Worm (Caenorhabditis elegans) whole organism, L3 larva: ENCODE results near the gene col-97.

ENCODE experiments used
- R02D3.7 ChIP-seq: fragments of 150-350 bp; optimal IDR thresholded peaks from 2 replicates; lab custom pipeline; 2014; ENCODE audit warnings: missing biosample characterization, missing genetic modification characterization
- ZK546.5 ChIP-seq: sonication (generic microtip); optimal IDR thresholded peaks from 2 replicates; lab custom pipeline; 2017; ENCODE audit warnings: missing biosample characterization, missing genetic modification characterization
- aly-2 ChIP-seq: fragments of 150-350 bp; optimal IDR thresholded peaks from 2 replicates; lab custom pipeline; 2014; ENCODE audit warnings: missing biosample characterization, missing genetic modification characterization
- ama-1 ChIP-seq: fragments of 150-350 bp; optimal IDR thresholded peaks from 2 replicates; lab custom pipeline; 2018
- ceh-16 ChIP-seq: sonication (generic microtip); optimal IDR thresholded peaks from 2 replicates; lab custom pipeline; 2017; ENCODE audit warnings: missing biosample characterization, missing genetic modification characterization
- ceh-28 ChIP-seq: fragments of 150-350 bp; optimal IDR thresholded peaks from 2 replicates; lab custom pipeline; 2014; ENCODE audit warnings: missing biosample characterization, missing genetic modification reagents, missing genetic modification characterization
- ceh-82 ChIP-seq: fragments of 150-350 bp; optimal IDR thresholded peaks from 2 replicates; lab custom pipeline; 2014; ENCODE audit warnings: missing biosample characterization, missing genetic modification characterization
- ceh-9 ChIP-seq: sonication (generic microtip); optimal IDR thresholded peaks from 2 replicates; lab custom pipeline; 2018; ENCODE audit warnings: missing biosample characterization, missing genetic modification characterization
- daf-12 ChIP-seq: fragments of 150-350 bp; optimal IDR thresholded peaks from 2 replicates; lab custom pipeline; 2014; ENCODE audit warnings: missing biosample characterization, missing genetic modification reagents, missing genetic modification characterization
- egl-27 ChIP-seq: sonication (generic microtip); optimal IDR thresholded peaks from 4 replicates; lab custom pipeline; 2017; ENCODE audit warnings: missing biosample characterization, missing genetic modification reagents, missing genetic modification characterization
- egl-5 ChIP-seq: fragments of 150-350 bp; optimal IDR thresholded peaks from 2 replicates; lab custom pipeline; 2017; ENCODE audit warnings: missing biosample characterization, missing genetic modification reagents, missing genetic modification characterization, inconsistent platforms
- elt-1 ChIP-seq: fragments of 150-350 bp; optimal IDR thresholded peaks from 2 replicates; lab custom pipeline; 2014; ENCODE audit warnings: missing biosample characterization, missing genetic modification characterization
- elt-2 ChIP-seq: sonication (generic microtip); optimal IDR thresholded peaks from 2 replicates; lab custom pipeline; 2016; ENCODE audit warnings: missing genetic modification reagents, mild to moderate bottlenecking, missing genetic modification characterization, missing compliant biosample characterization
- elt-3 ChIP-seq, 3 experiments: fragments of 150-350 bp in 1 of 3; sonication (generic microtip) in 2 of 3; optimal IDR thresholded peaks; 2 replicates in 2 of 3; 4 replicates in 1 of 3; lab custom pipeline; 2014 to 2017; ENCODE audit warnings: missing biosample characterization in 3 of 3, missing genetic modification characterization in 3 of 3
- eor-1 ChIP-seq, 2 experiments: fragments of 150-350 bp; optimal IDR thresholded peaks; 2 replicates each; lab custom pipeline; 2014 to 2018; ENCODE audit warnings: missing biosample characterization in 2 of 2, missing genetic modification characterization in 2 of 2
- fkh-10 ChIP-seq: sonication (generic microtip); optimal IDR thresholded peaks from 2 replicates; lab custom pipeline; 2017; ENCODE audit warnings: missing biosample characterization, missing genetic modification reagents, missing genetic modification characterization
- fkh-2 ChIP-seq: fragments of 150-350 bp; optimal IDR thresholded peaks from 2 replicates; lab custom pipeline; 2014; ENCODE audit warnings: missing biosample characterization, missing genetic modification reagents, missing genetic modification characterization
- fos-1 ChIP-seq: fragments of 150-350 bp; optimal IDR thresholded peaks from 2 replicates; lab custom pipeline; 2014; ENCODE audit warnings: missing biosample characterization, missing genetic modification characterization
- hmg-11 ChIP-seq: sonication (generic microtip); optimal IDR thresholded peaks from 2 replicates; lab custom pipeline; 2016; ENCODE audit warnings: missing genetic modification characterization, missing compliant biosample characterization
- jun-1 ChIP-seq: fragments of 150-350 bp; optimal IDR thresholded peaks from 2 replicates; lab custom pipeline; 2014; ENCODE audit warnings: missing biosample characterization, missing genetic modification reagents, missing genetic modification characterization
- lin-15B ChIP-seq: fragments of 150-350 bp; optimal IDR thresholded peaks from 2 replicates; lab custom pipeline; 2014; ENCODE audit warnings: missing biosample characterization, missing genetic modification characterization
- lin-39 ChIP-seq: fragments of 150-350 bp; optimal IDR thresholded peaks from 2 replicates; lab custom pipeline; 2018; ENCODE audit warnings: missing biosample characterization, missing genetic modification reagents, missing genetic modification characterization
- lsy-12 ChIP-seq: sonication (generic microtip); optimal IDR thresholded peaks from 2 replicates; lab custom pipeline; 2016; ENCODE audit warnings: mild to moderate bottlenecking, missing genetic modification characterization, missing compliant biosample characterization
- mdl-1 ChIP-seq: fragments of 150-350 bp; optimal IDR thresholded peaks from 2 replicates; lab custom pipeline; 2014; ENCODE audit warnings: missing biosample characterization, missing genetic modification characterization
- mml-1 ChIP-seq: fragments of 150-350 bp; sonication (generic microtip); optimal IDR thresholded peaks from 3 replicates; lab custom pipeline; 2014; ENCODE audit warnings: missing biosample characterization, missing genetic modification characterization
- nfya-1 ChIP-seq: sonication (generic microtip); optimal IDR thresholded peaks from 2 replicates; lab custom pipeline; 2017; ENCODE audit warnings: missing genetic modification characterization, mild to moderate bottlenecking, missing compliant biosample characterization, antibody characterized with exemption, moderate library complexity; ENCODE audit not compliant: insufficient read depth
- nhr-11 ChIP-seq: fragments of 150-350 bp; optimal IDR thresholded peaks from 2 replicates; lab custom pipeline; 2014; ENCODE audit warnings: missing biosample characterization, missing genetic modification characterization
- nhr-12 ChIP-seq: fragments of 150-350 bp; optimal IDR thresholded peaks from 2 replicates; lab custom pipeline; 2014; ENCODE audit warnings: missing biosample characterization, missing genetic modification characterization
- nhr-23 ChIP-seq: fragments of 150-350 bp; optimal IDR thresholded peaks from 2 replicates; lab custom pipeline; 2014; ENCODE audit warnings: missing biosample characterization, missing genetic modification reagents, missing genetic modification characterization
- nhr-237 ChIP-seq: fragments of 150-350 bp; optimal IDR thresholded peaks from 2 replicates; lab custom pipeline; 2014; ENCODE audit warnings: missing biosample characterization, missing genetic modification characterization
- nhr-25 ChIP-seq: sonication (generic microtip); optimal IDR thresholded peaks from 2 replicates; lab custom pipeline; 2017; ENCODE audit warnings: missing biosample characterization, missing genetic modification characterization
- nhr-28 ChIP-seq: fragments of 150-350 bp; optimal IDR thresholded peaks from 2 replicates; lab custom pipeline; 2014; ENCODE audit warnings: missing biosample characterization, missing genetic modification characterization
- nhr-43 ChIP-seq: sonication (generic microtip); optimal IDR thresholded peaks from 2 replicates; lab custom pipeline; 2016; ENCODE audit warnings: mild to moderate bottlenecking, missing genetic modification characterization, missing compliant biosample characterization; ENCODE audit not compliant: poor library complexity, severe bottlenecking
- nhr-67 ChIP-seq: fragments of 150-350 bp; optimal IDR thresholded peaks from 2 replicates; lab custom pipeline; 2014; ENCODE audit warnings: missing biosample characterization, missing genetic modification characterization
- nhr-76 ChIP-seq: fragments of 150-350 bp; sonication (generic microtip); optimal IDR thresholded peaks from 5 replicates; lab custom pipeline; 2014; ENCODE audit warnings: missing biosample characterization, missing genetic modification characterization
- nhr-77 ChIP-seq: fragments of 150-350 bp; optimal IDR thresholded peaks from 2 replicates; lab custom pipeline; 2014; ENCODE audit warnings: missing biosample characterization, missing genetic modification characterization
- pha-4 ChIP-seq: fragments of 150-350 bp; optimal IDR thresholded peaks from 2 replicates; lab custom pipeline; 2014; ENCODE audit warnings: missing biosample characterization, missing genetic modification reagents, missing genetic modification characterization
- pqm-1 ChIP-seq: fragments of 150-350 bp; optimal IDR thresholded peaks from 2 replicates; lab custom pipeline; 2017; ENCODE audit warnings: missing biosample characterization, missing genetic modification characterization, inconsistent platforms
- sea-2 ChIP-seq: fragments of 150-350 bp; sonication (generic microtip); optimal IDR thresholded peaks from 4 replicates; lab custom pipeline; 2014; ENCODE audit warnings: missing biosample characterization, missing genetic modification reagents, missing genetic modification characterization
- skn-1 ChIP-seq: fragments of 150-350 bp; optimal IDR thresholded peaks from 2 replicates; lab custom pipeline; 2014; ENCODE audit warnings: missing biosample characterization, missing genetic modification characterization
- snpc-4 ChIP-seq: fragments of 150-350 bp; optimal IDR thresholded peaks from 2 replicates; lab custom pipeline; 2014; ENCODE audit warnings: missing biosample characterization, missing genetic modification characterization
- tbx-2 ChIP-seq: sonication (generic microtip); optimal IDR thresholded peaks from 2 replicates; lab custom pipeline; 2016; ENCODE audit warnings: mild to moderate bottlenecking, missing genetic modification characterization, missing compliant biosample characterization
- unc-39 ChIP-seq: sonication (generic microtip); optimal IDR thresholded peaks from 4 replicates; lab custom pipeline; 2017; ENCODE audit warnings: missing biosample characterization, missing genetic modification characterization
- unc-62 ChIP-seq: fragments of 150-350 bp; sonication (generic microtip); optimal IDR thresholded peaks from 4 replicates; lab custom pipeline; 2014; ENCODE audit warnings: missing biosample characterization, missing genetic modification reagents, missing genetic modification characterization
- zag-1 ChIP-seq: fragments of 150-350 bp; optimal IDR thresholded peaks from 2 replicates; lab custom pipeline; 2014; ENCODE audit warnings: missing biosample characterization, missing genetic modification characterization
- ztf-11 ChIP-seq: fragments of 150-350 bp; optimal IDR thresholded peaks from 2 replicates; lab custom pipeline; 2014; ENCODE audit warnings: missing biosample characterization, missing genetic modification characterization
- ztf-4 ChIP-seq: fragments of 150-350 bp; optimal IDR thresholded peaks from 2 replicates; lab custom pipeline; 2014; ENCODE audit warnings: missing biosample characterization, missing genetic modification characterization

Gene col-97

ce11 chrIII:13004316-13004715, 10.8 kb upstream of the col-97 start:
- TF ChIP-seq hmg-11 (tag; lab: Kevin White, UChicago) (no peak), elt-2 (tag; lab: Kevin White, UChicago) (no peak), fkh-10 (GFP tag; lab: Kevin White, UChicago) (no peak)

ce11 chrIII:13002098-13002497, 8.6 kb upstream of the col-97 start, which contains the start of gene ZK1010.10:
Gene ZK1010.10, plus strand, starts transcription at chrIII:13002383.
- TF ChIP-seq lin-15B, result peak; percentile 39
- TF ChIP-seq lin-39 (tag; lab: Kevin White, UChicago), result peak; percentile 57
- TF ChIP-seq pqm-1 (tag; lab: Kevin White, UChicago), result peak; percentile 27
- TF ChIP-seq R02D3.7 (tag; lab: Kevin White, UChicago), result no peak
- no peak for TF ChIP-seq daf-12 (tag; lab: Kevin White, UChicago)
- no peak for TF ChIP-seq ztf-4 (tag; lab: Kevin White, UChicago)
- TF ChIP-seq egl-5 (tag; lab: Kevin White, UChicago), result peak; percentile 30
- TF ChIP-seq mml-1, result no peak
- TF ChIP-seq elt-2 (tag; lab: Kevin White, UChicago), result no peak
- TF ChIP-seq fkh-2, result no peak
- TF ChIP-seq aly-2, result no peak
- TF ChIP-seq unc-39 (tag; lab: Kevin White, UChicago), result no peak
- TF ChIP-seq elt-1 (tag; lab: Kevin White, UChicago), result no peak
- TF ChIP-seq lsy-12, result no peak
- TF ChIP-seq nhr-25, result peak; percentile 16
- TF ChIP-seq ceh-82, result no peak
- no peak for TF ChIP-seq nhr-12 (tag; lab: Kevin White, UChicago)
- no peak for TF ChIP-seq eor-1 (tag; optimal IDR thresholded peaks at IDR 0.05; lab: Kevin White, UChicago)
- no peak for TF ChIP-seq sea-2 (GFP tag; lab: Kevin White, UChicago)
- TF ChIP-seq jun-1 (tag; lab: Kevin White, UChicago), result peak; percentile 7
- no peak for TF ChIP-seq mdl-1 (tag; lab: Kevin White, UChicago)
- no peak for TF ChIP-seq nhr-77 (tag; lab: Kevin White, UChicago)
- no peak for TF ChIP-seq nhr-237 (tag; lab: Kevin White, UChicago)
- no peak for TF ChIP-seq snpc-4 (tag; lab: Kevin White, UChicago)
- no peak for TF ChIP-seq zag-1
- no peak for TF ChIP-seq nhr-76 (tag; lab: Kevin White, UChicago)
- no peak for TF ChIP-seq ama-1 (lab: Kevin White, UChicago)
- TF ChIP-seq pha-4 (tag; lab: Kevin White, UChicago), result no peak
- TF ChIP-seq nfya-1 (tag; lab: Kevin White, UChicago), result peak; percentile 85
- TF ChIP-seq hmg-11 (tag; lab: Kevin White, UChicago), result peak; percentile 82
- TF ChIP-seq ceh-9 (tag; lab: Kevin White, UChicago), result no peak
- TF ChIP-seq nhr-23, result peak; percentile 11
- TF ChIP-seq egl-27 (tag; lab: Kevin White, UChicago), result no peak
- TF ChIP-seq ceh-16 (tag; lab: Kevin White, UChicago), result no peak
- no peak for TF ChIP-seq nhr-11 (tag; lab: Kevin White, UChicago)
- TF ChIP-seq ztf-11, result no peak
- no peak for TF ChIP-seq fos-1 (tag; lab: Kevin White, UChicago)
- no peak for TF ChIP-seq nhr-43 (tag; lab: Kevin White, UChicago)
- no peak for TF ChIP-seq skn-1 (tag; lab: Kevin White, UChicago)
- no peak for TF ChIP-seq fkh-10 (GFP tag; lab: Kevin White, UChicago)
- no peak for TF ChIP-seq nhr-28 (tag; lab: Kevin White, UChicago)
- no peak for TF ChIP-seq elt-3 (tag; optimal IDR thresholded peaks at IDR 0.05; lab: Kevin White, UChicago)
- no peak for TF ChIP-seq tbx-2 (tag; lab: Kevin White, UChicago)
- no peak for TF ChIP-seq ZK546.5
- no peak for TF ChIP-seq nhr-67 (tag; lab: Kevin White, UChicago)
- peak; percentile 43 for TF ChIP-seq ceh-28 (tag; lab: Kevin White, UChicago)
- TF ChIP-seq unc-62, result no peak
